Worm (Caenorhabditis elegans): ENCODE results near the gene C04G2.5.

DNA sequence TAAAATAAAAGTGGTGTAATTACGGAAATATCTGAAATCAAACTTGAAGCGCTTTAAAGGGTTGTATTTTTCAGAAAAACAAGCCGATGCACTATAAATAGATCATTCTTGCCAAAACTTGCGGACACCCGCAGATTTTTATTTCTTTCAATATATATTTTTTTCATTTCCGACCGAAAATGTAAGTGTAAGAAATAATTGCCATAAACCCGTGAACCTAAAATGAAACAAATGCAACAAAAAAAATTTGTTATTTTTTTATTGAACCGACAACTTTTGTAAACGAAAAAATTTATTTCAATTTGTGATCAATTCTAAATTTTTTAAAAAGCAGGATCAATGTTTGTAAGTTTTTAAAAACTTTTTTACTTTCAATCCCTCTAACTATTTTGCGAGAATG lies 14.3 kb downstream of the C04G2.5 start, which contains the start of gene W01B6.6:
- no peak for TF ChIP-seq ztf-11 (tag; optimal IDR thresholded peaks at IDR 0.05)
- no peak for TF ChIP-seq alr-1 (tag; optimal IDR thresholded peaks at IDR 0.05; ENCODE audit: borderline replicate concordance)
- TF ChIP-seq mdl-1 (tag; optimal IDR thresholded peaks at IDR 0.05) = no peak
- no peak for TF ChIP-seq zag-1 (tag; optimal IDR thresholded peaks at IDR 0.05)
- TF ChIP-seq mep-1 (tag; optimal IDR thresholded peaks at IDR 0.05) = no peak
- TF ChIP-seq ceh-82 (tag; optimal IDR thresholded peaks at IDR 0.05) = no peak
- TF ChIP-seq nhr-77 (tag; optimal IDR thresholded peaks at IDR 0.05) = no peak
- no peak for TF ChIP-seq lir-3 (tag; optimal IDR thresholded peaks at IDR 0.05; ENCODE audit: poor library complexity)
